Fruit fly (Drosophila melanogaster) whole organism, embryonic: ENCODE results near the gene CG42404.

Experiments used
- Asciz ChIP-seq: fragments of 200-800 bp; sonication (Bioruptor generic); optimal IDR thresholded peaks from 2 replicates; lab custom pipeline; 2017; ENCODE audit warnings: missing biosample characterization, mild to moderate bottlenecking, missing genetic modification characterization, missing genetic modification reagents
- Bteb2 ChIP-seq: fragments of 200-800 bp; sonication (Bioruptor generic); optimal IDR thresholded peaks from 2 replicates; lab custom pipeline; 2016; ENCODE audit warnings: missing biosample characterization, missing genetic modification characterization
- CG1024 ChIP-seq: fragments of 200-800 bp; sonication (Bioruptor generic); IDR thresholded peaks from 2 replicates; pipeline ENCODE4 v1.3.6; 2022; ENCODE audit warnings: missing biosample characterization, missing genetic modification characterization
- CG12299 ChIP-seq: fragments of 200-800 bp; sonication (Bioruptor generic); optimal IDR thresholded peaks from 2 replicates; lab custom pipeline; 2018; ENCODE audit warnings: missing biosample characterization, mild to moderate bottlenecking, missing genetic modification characterization
- CG15011 ChIP-seq: fragments of 200-800 bp; sonication (Bioruptor generic); optimal IDR thresholded peaks from 3 replicates; lab custom pipeline; 2018; ENCODE audit warnings: missing biosample characterization, mild to moderate bottlenecking, missing genetic modification characterization
- CG15073 ChIP-seq: fragments of 200-800 bp; sonication (Bioruptor generic); optimal IDR thresholded peaks from 2 replicates; lab custom pipeline; 2016; ENCODE audit warnings: missing biosample characterization, missing genetic modification characterization
- CG15514 ChIP-seq: fragments of 200-800 bp; sonication (Bioruptor generic); optimal IDR thresholded peaks from 3 replicates; lab custom pipeline; 2017; ENCODE audit warnings: missing biosample characterization, missing genetic modification characterization, mild to moderate bottlenecking, moderate library complexity, missing genetic modification reagents
- CG15601 ChIP-seq: fragments of 200-800 bp; sonication (Bioruptor generic); optimal IDR thresholded peaks from 3 replicates; lab custom pipeline; 2019; ENCODE audit warnings: missing biosample characterization, mild to moderate bottlenecking, missing genetic modification characterization, moderate library complexity
- CG17385 ChIP-seq: fragments of 200-800 bp; sonication (Bioruptor generic); optimal IDR thresholded peaks from 3 replicates; lab custom pipeline; 2018; ENCODE audit warnings: missing biosample characterization, mild to moderate bottlenecking, missing genetic modification characterization
- CG17802 ChIP-seq: fragments of 200-800 bp; sonication (Bioruptor generic); optimal IDR thresholded peaks from 2 replicates; lab custom pipeline; 2018; ENCODE audit warnings: missing biosample characterization, mild to moderate bottlenecking, missing genetic modification characterization, moderate library complexity
- CG17829 ChIP-seq: fragments of 200-800 bp; optimal IDR thresholded peaks from 2 replicates; lab custom pipeline; 2019; ENCODE audit warnings: missing biosample characterization, mild to moderate bottlenecking, missing genetic modification characterization, moderate library complexity
- CG18476 ChIP-seq: fragments of 200-800 bp; sonication (Bioruptor generic); optimal IDR thresholded peaks from 2 replicates; lab custom pipeline; 2016; ENCODE audit warnings: missing biosample characterization, mild to moderate bottlenecking, missing genetic modification characterization
- CG3281 ChIP-seq: fragments of 200-800 bp; sonication (Bioruptor generic); optimal IDR thresholded peaks from 3 replicates; lab custom pipeline; 2017; ENCODE audit warnings: missing biosample characterization, mild to moderate bottlenecking, missing genetic modification characterization
- CG4404 ChIP-seq: fragments of 200-800 bp; sonication (Bioruptor generic); IDR thresholded peaks from 2 replicates; pipeline ENCODE4 v1.3.6; 2022; ENCODE audit warnings: missing biosample characterization, missing genetic modification characterization
- CG4730 ChIP-seq: fragments of 200-800 bp; sonication (Bioruptor generic); IDR thresholded peaks from 2 replicates; pipeline ENCODE4 v1.3.6; 2022; ENCODE audit warnings: missing biosample characterization, missing genetic modification characterization
- CG5953 ChIP-seq: fragments of 200-800 bp; sonication (Bioruptor generic); IDR thresholded peaks from 2 replicates; pipeline ENCODE4 v1.3.6; 2022; ENCODE audit warnings: missing biosample characterization, missing genetic modification characterization
- CG8765 ChIP-seq: fragments of 200-800 bp; sonication (Bioruptor generic); IDR thresholded peaks from 2 replicates; pipeline ENCODE4 v1.3.6; 2022; ENCODE audit warnings: missing biosample characterization, missing genetic modification characterization
- CG8924 ChIP-seq: fragments of 200-800 bp; optimal IDR thresholded peaks from 3 replicates; lab custom pipeline; 2019; ENCODE audit warnings: missing biosample characterization, mild to moderate bottlenecking, missing genetic modification characterization, moderate library complexity
- CG9609 ChIP-seq: fragments of 200-800 bp; sonication (Bioruptor generic); optimal IDR thresholded peaks from 3 replicates; lab custom pipeline; 2016; ENCODE audit warnings: missing biosample characterization, missing genetic modification characterization
- CG9797 ChIP-seq: fragments of 200-800 bp; sonication (Bioruptor generic); optimal IDR thresholded peaks from 3 replicates; lab custom pipeline; 2018; ENCODE audit warnings: missing biosample characterization, mild to moderate bottlenecking, missing genetic modification characterization
- CrebB ChIP-seq: fragments of 200-800 bp; sonication (Bioruptor generic); optimal IDR thresholded peaks from 3 replicates; lab custom pipeline; 2018; ENCODE audit warnings: missing biosample characterization, mild to moderate bottlenecking, missing genetic modification characterization
- Doc3 ChIP-seq: fragments of 200-800 bp; sonication (Bioruptor generic); IDR thresholded peaks from 3 replicates; pipeline ENCODE4 v1.3.6; 2022; ENCODE audit warnings: missing biosample characterization, missing genetic modification characterization; ENCODE audit not compliant: partially characterized antibody
- Eip74EF ChIP-seq, 2 experiments: fragments of 200-800 bp in 1 of 2; fragments of >200 bp in 1 of 2; sonication (Bioruptor generic) in 1 of 2; optimal IDR thresholded peaks; 2 replicates each; lab custom pipeline; 2017 to 2019; ENCODE audit warnings: missing biosample characterization in 2 of 2, missing genetic modification characterization in 2 of 2, mild to moderate bottlenecking in 1 of 2, moderate library complexity in 1 of 2
- Ets97D ChIP-seq: fragments of 200-800 bp; sonication (Bioruptor generic); optimal IDR thresholded peaks from 3 replicates; lab custom pipeline; 2016; ENCODE audit warnings: missing biosample characterization, missing genetic modification characterization
- Hr39 ChIP-seq: fragments of >200 bp; optimal IDR thresholded peaks from 2 replicates; lab custom pipeline; 2017
- Mes4 ChIP-seq: fragments of 200-800 bp; sonication (Bioruptor generic); optimal IDR thresholded peaks from 2 replicates; lab custom pipeline; 2016; ENCODE audit warnings: missing biosample characterization, missing genetic modification characterization
- Nf-YA ChIP-seq: fragments of 200-800 bp; sonication (Bioruptor generic); IDR thresholded peaks from 2 replicates; pipeline ENCODE4 v1.3.6; 2022; ENCODE audit warnings: missing biosample characterization, missing genetic modification characterization
- NfI ChIP-seq: fragments of 200-800 bp; sonication (Bioruptor generic); optimal IDR thresholded peaks from 3 replicates; lab custom pipeline; 2018; ENCODE audit warnings: missing biosample characterization, mild to moderate bottlenecking, missing genetic modification characterization, moderate library complexity
- Optix ChIP-seq: fragments of 200-800 bp; sonication (Bioruptor generic); IDR thresholded peaks from 3 replicates; pipeline ENCODE4 v1.3.6; 2022; ENCODE audit warnings: missing biosample characterization, missing genetic modification characterization
- Poxn ChIP-seq: fragments of 200-800 bp; sonication (Bioruptor generic); IDR thresholded peaks from 2 replicates; pipeline ENCODE4 v1.3.6; 2022; ENCODE audit warnings: missing biosample characterization, missing genetic modification characterization
- corto ChIP-seq: fragments of 200-800 bp; sonication (Bioruptor generic); optimal IDR thresholded peaks from 2 replicates; lab custom pipeline; 2016; ENCODE audit warnings: missing biosample characterization, mild to moderate bottlenecking, missing genetic modification characterization, moderate library complexity
- cwo ChIP-seq: fragments of 200-800 bp; sonication (Bioruptor generic); optimal IDR thresholded peaks from 3 replicates; lab custom pipeline; 2017; ENCODE audit warnings: missing biosample characterization, missing genetic modification characterization, mild to moderate bottlenecking, moderate library complexity, missing genetic modification reagents
- exex ChIP-seq: fragments of 200-800 bp; sonication (Bioruptor generic); optimal IDR thresholded peaks from 4 replicates; lab custom pipeline; 2018; ENCODE audit warnings: missing biosample characterization, mild to moderate bottlenecking, missing genetic modification characterization, moderate library complexity
- ftz-f1 ChIP-seq: fragments of 200-800 bp; sonication (Bioruptor generic); optimal IDR thresholded peaks from 2 replicates; lab custom pipeline; 2016; ENCODE audit warnings: missing biosample characterization, missing genetic modification characterization
- gce ChIP-seq: fragments of 200-800 bp; sonication (Bioruptor generic); IDR thresholded peaks from 3 replicates; pipeline ENCODE4 v1.3.6; 2022; ENCODE audit warnings: missing biosample characterization, missing genetic modification characterization
- grn ChIP-seq: fragments of 200-800 bp; sonication (Bioruptor generic); optimal IDR thresholded peaks from 3 replicates; lab custom pipeline; 2017; ENCODE audit warnings: missing biosample characterization, missing genetic modification characterization
- inv ChIP-seq: fragments of 200-800 bp; sonication (Bioruptor generic); IDR thresholded peaks from 2 replicates; pipeline ENCODE4 v1.3.6; 2022; ENCODE audit warnings: missing biosample characterization, missing genetic modification characterization; ENCODE audit not compliant: partially characterized antibody
- jigr1 ChIP-seq: fragments of 200-800 bp; sonication (Bioruptor generic); IDR thresholded peaks from 3 replicates; pipeline ENCODE4 v1.3.6; 2022; ENCODE audit warnings: missing biosample characterization, missing genetic modification characterization
- knrl ChIP-seq: fragments of 200-800 bp; sonication (Bioruptor generic); IDR thresholded peaks from 3 replicates; pipeline ENCODE4 v1.3.6; 2022; ENCODE audit warnings: missing biosample characterization, missing genetic modification characterization; ENCODE audit not compliant: partially characterized antibody
- odd ChIP-seq: fragments of 200-800 bp; sonication (Bioruptor generic); optimal IDR thresholded peaks from 2 replicates; lab custom pipeline; 2017; ENCODE audit warnings: missing biosample characterization, mild to moderate bottlenecking, missing genetic modification characterization
- sisA ChIP-seq: fragments of 200-800 bp; sonication (Bioruptor generic); IDR thresholded peaks from 2 replicates; pipeline ENCODE4 v1.3.6; 2022; ENCODE audit warnings: missing biosample characterization, missing genetic modification characterization
- sqz ChIP-seq: fragments of 200-800 bp; sonication (Bioruptor generic); optimal IDR thresholded peaks from 3 replicates; lab custom pipeline; 2018; ENCODE audit warnings: missing biosample characterization, mild to moderate bottlenecking, missing genetic modification characterization
- sug ChIP-seq: fragments of 200-800 bp; optimal IDR thresholded peaks from 2 replicates; lab custom pipeline; 2019; ENCODE audit warnings: missing biosample characterization, mild to moderate bottlenecking, missing genetic modification characterization, moderate library complexity
- ttk ChIP-seq: fragments of 200-800 bp; sonication (Bioruptor generic); IDR thresholded peaks from 2 replicates; pipeline ENCODE4 v2.1.2; 2022; ENCODE audit warnings: missing biosample characterization, missing genetic modification characterization
- unpg ChIP-seq: fragments of 200-800 bp; sonication (Bioruptor generic); optimal IDR thresholded peaks from 3 replicates; lab custom pipeline; 2018; ENCODE audit warnings: missing biosample characterization, mild to moderate bottlenecking, missing genetic modification characterization, moderate library complexity
- yki ChIP-seq: fragments of >200 bp; optimal IDR thresholded peaks from 3 replicates; lab custom pipeline; 2018

Gene CG42404

dm6 chr3R:15231635-15232138 lies 18.2 kb upstream of the CG42404 start (continued):
- peak; percentile 12 for TF ChIP-seq CG3281 (GFP tag; lab: Kevin White, UChicago)
- TF ChIP-seq CG15514 (GFP tag; lab: Kevin White, UChicago): peak; percentile 3
- peak; percentile 99 for TF ChIP-seq exex
- TF ChIP-seq sug (tag; lab: Kevin White, UChicago): peak; percentile 100
- peak; percentile 16 for TF ChIP-seq Asciz (GFP tag; lab: Kevin White, UChicago)
- TF ChIP-seq, all 482 proteins: peak for 16

- peak; percentile 23 for TF ChIP-seq CrebB (tag; lab: Kevin White, UChicago)
- peak; percentile 73 for TF ChIP-seq CG9609 (GFP tag; lab: Kevin White, UChicago)
- TF ChIP-seq CG8924 (tag; lab: Kevin White, UChicago): peak; percentile 46
- TF ChIP-seq CG4730: peak; percentile 63
- peak; percentile 96 for TF ChIP-seq CG9797 (GFP tag; lab: Kevin White, UChicago)
- TF ChIP-seq corto (GFP tag; lab: Kevin White, UChicago): no peak
- TF ChIP-seq CG17385 (GFP tag; lab: Kevin White, UChicago): peak; percentile 61
- TF ChIP-seq yki: no peak
- peak; percentile 73 for TF ChIP-seq CG17829 (tag; lab: Kevin White, UChicago)
- TF ChIP-seq ftz-f1 (GFP tag; lab: Kevin White, UChicago): no peak
- peak; percentile 78 for TF ChIP-seq CG8765 (GFP tag; lab: Robert Waterston, UW)
- peak; percentile 74 for TF ChIP-seq CG4404
- no peak for TF ChIP-seq Doc3 (GFP tag; lab: Robert Waterston, UW)
- TF ChIP-seq Hr39 (lab: Kevin White, UChicago): no peak
- peak in 1 of 2 experiments; percentile 82 for TF ChIP-seq Eip74EF (GFP tag; optimal IDR thresholded peaks at IDR 0.05; lab: Kevin White, UChicago)
- no peak; the same call in 1 of the 2 replicates for TF ChIP-seq Poxn
- peak; percentile 72 for TF ChIP-seq Ets97D (GFP tag; lab: Kevin White, UChicago)
- TF ChIP-seq CG17802: peak; percentile 97
- TF ChIP-seq CG1024 (GFP tag; lab: Robert Waterston, UW): peak; percentile 83
- TF ChIP-seq CG15011 (GFP tag; lab: Kevin White, UChicago): peak; percentile 54
- TF ChIP-seq CG12299 (tag; lab: Kevin White, UChicago): peak; percentile 27
- peak; percentile 50; the same call in 1 of the 3 replicates for TF ChIP-seq gce (GFP tag; lab: Robert Waterston, UW)
- TF ChIP-seq ttk (GFP tag; lab: Robert Waterston, UW): peak; percentile 87
- peak; percentile 60; the same call in 2 of the 3 replicates for TF ChIP-seq Optix (GFP tag; lab: Robert Waterston, UW)
- TF ChIP-seq jigr1 (GFP tag; lab: Robert Waterston, UW): peak; percentile 69; the same call in 2 of the 3 replicates
- TF ChIP-seq NfI (GFP tag; lab: Kevin White, UChicago): peak; percentile 70
- peak; percentile 90 for TF ChIP-seq sisA
- peak; percentile 95 for TF ChIP-seq sqz (GFP tag; lab: Kevin White, UChicago)
- TF ChIP-seq odd: peak; percentile 31
- peak; percentile 62 for TF ChIP-seq unpg (GFP tag; lab: Kevin White, UChicago)
- TF ChIP-seq CG15073 (GFP tag; lab: Kevin White, UChicago): no peak
- no peak for TF ChIP-seq grn (GFP tag; lab: Kevin White, UChicago)
- peak; percentile 57 for TF ChIP-seq CG15601 (tag; lab: Kevin White, UChicago)
- TF ChIP-seq knrl (GFP tag; lab: Robert Waterston, UW): peak; percentile 39; the same call in 1 of the 3 replicates
- TF ChIP-seq Nf-YA (GFP tag; lab: Robert Waterston, UW): peak; percentile 52; the same call in 1 of the 2 replicates
- peak; percentile 33 for TF ChIP-seq CG18476 (GFP tag; lab: Kevin White, UChicago)
- TF ChIP-seq Mes4 (GFP tag; lab: Kevin White, UChicago): peak; percentile 45
- TF ChIP-seq CG5953 (GFP tag; lab: Robert Waterston, UW): 0 out of 2 replicates have a peak, but pooled peaks have one; percentile 34
- TF ChIP-seq cwo (GFP tag; lab: Kevin White, UChicago): no peak
- TF ChIP-seq Bteb2 (GFP tag; lab: Kevin White, UChicago): peak; percentile 61
- no peak for TF ChIP-seq inv (GFP tag; lab: Robert Waterston, UW)
Observed at dm6 chr3R:15242186-15243045, 7.5 kb upstream of the CG42404 start, which contains the start of the genes tefu and Hsc70-4. Gene tefu, minus strand, starts transcription at chr3R:15242236. Gene Hsc70-4, plus strand, starts transcription at chr3R:15242687.
